Fruit fly (Drosophila melanogaster): ENCODE results near the gene rdx.

rdx gene

dm6 chr3R:14053037-14053808 lies 21.4 kb upstream of the rdx start (continued):
- TF ChIP-seq CG14965 (GFP tag; optimal IDR thresholded peaks at IDR 0.05; ENCODE audit: borderline replicate concordance) (no peak), CG10366 (GFP tag; IDR thresholded peaks at IDR 0.05) (peak; percentile 98), CG10321 (GFP tag; IDR thresholded peaks at IDR 0.05) (peak; percentile 82), CG15514 (GFP tag; optimal IDR thresholded peaks at IDR 0.05) (peak; percentile 94), tio (GFP tag; optimal IDR thresholded peaks at IDR 0.05) (peak; percentile 92), sob (GFP tag; IDR thresholded peaks at IDR 0.05) (peak; percentile 98), usp (GFP tag; optimal IDR thresholded peaks at IDR 0.05) (no peak), gce (GFP tag; IDR thresholded peaks at IDR 0.05) (peak; percentile 97), Gsc (GFP tag; IDR thresholded peaks at IDR 0.05) (no peak; the same call in none of the 2 replicates), unpg (GFP tag; optimal IDR thresholded peaks at IDR 0.05) (peak; percentile 97), D19B (GFP tag; optimal IDR thresholded peaks at IDR 0.05) (peak; percentile 94), CG8944 (GFP tag; optimal IDR thresholded peaks at IDR 0.05) (peak; percentile 72), p53 (GFP tag; optimal IDR thresholded peaks at IDR 0.05) (no peak), Jarid2 (GFP tag; optimal IDR thresholded peaks at IDR 0.05) (peak; percentile 87), luna (GFP tag; optimal IDR thresholded peaks at IDR 0.05) (no peak), CG34422 (GFP tag; IDR thresholded peaks at IDR 0.05) (peak; percentile 98), zfh1 (GFP tag; IDR thresholded peaks at IDR 0.05) (peak; percentile 97), CG33557 (GFP tag; optimal IDR thresholded peaks at IDR 0.05) (peak; percentile 5), tup (GFP tag; optimal IDR thresholded peaks at IDR 0.05) (peak; percentile 87), Taf1 (GFP tag; IDR thresholded peaks at IDR 0.05) (peak; percentile 98), ac (GFP tag; optimal IDR thresholded peaks at IDR 0.05) (peak; percentile 48), CG10267 (tag; optimal IDR thresholded peaks at IDR 0.05) (peak; percentile 89), hkb (optimal IDR thresholded peaks at IDR 0.05) (no peak), hkb (GFP tag; IDR thresholded peaks at IDR 0.05) (peak; percentile 97), CG43689 (GFP tag; IDR thresholded peaks at IDR 0.05) (peak; percentile 95), gcm2 (GFP tag; optimal IDR thresholded peaks at IDR 0.05) (peak; percentile 81), grau (tag; optimal IDR thresholded peaks at IDR 0.05) (peak; percentile 97), ATbp (GFP tag; optimal IDR thresholded peaks at IDR 0.05) (peak; percentile 96), chm (GFP tag; IDR thresholded peaks at IDR 0.05) (peak; percentile 97), zfh2 (GFP tag; optimal IDR thresholded peaks at IDR 0.05) (peak; percentile 93), tin (GFP tag; optimal IDR thresholded peaks at IDR 0.05) (peak; percentile 96), CG4707 (GFP tag; optimal IDR thresholded peaks at IDR 0.05) (peak; percentile 87), fd3F (GFP tag; optimal IDR thresholded peaks at IDR 0.05) (peak; percentile 98), CG4730 (GFP tag; IDR thresholded peaks at IDR 0.05) (peak; percentile 97), Ets97D (GFP tag; optimal IDR thresholded peaks at IDR 0.05) (peak; percentile 57), CG18599 (GFP tag; optimal IDR thresholded peaks at IDR 0.05) (peak; percentile 99), row (GFP tag; IDR thresholded peaks at IDR 0.05) (peak; percentile 98), CG16863 (GFP tag; optimal IDR thresholded peaks at IDR 0.05) (peak; percentile 75), eyg (GFP tag; optimal IDR thresholded peaks at IDR 0.05) (peak; percentile 49), HmgD (GFP tag; optimal IDR thresholded peaks at IDR 0.05) (peak; percentile 23), CG12769 (tag; optimal IDR thresholded peaks at IDR 0.05) (peak; percentile 99), oc (tag; optimal IDR thresholded peaks at IDR 0.05) (peak; percentile 98), CG14014 (GFP tag; IDR thresholded peaks at IDR 0.05) (peak; percentile 98), CG4820 (GFP tag; optimal IDR thresholded peaks at IDR 0.05) (peak; percentile 92), twi (tag; optimal IDR thresholded peaks at IDR 0.05) (peak; percentile 91), lmd (GFP tag; IDR thresholded peaks at IDR 0.05) (peak; percentile 99), CG16779 (GFP tag; IDR thresholded peaks at IDR 0.05) (peak; percentile 97), Camta (GFP tag; optimal IDR thresholded peaks at IDR 0.05) (peak; percentile 58), Deaf1 (tag; optimal IDR thresholded peaks at IDR 0.05) (peak; percentile 82), CG30020 (tag; optimal IDR thresholded peaks at IDR 0.05) (peak; percentile 66)

All from whole organism, embryonic.